In the genomic region with DNA sequence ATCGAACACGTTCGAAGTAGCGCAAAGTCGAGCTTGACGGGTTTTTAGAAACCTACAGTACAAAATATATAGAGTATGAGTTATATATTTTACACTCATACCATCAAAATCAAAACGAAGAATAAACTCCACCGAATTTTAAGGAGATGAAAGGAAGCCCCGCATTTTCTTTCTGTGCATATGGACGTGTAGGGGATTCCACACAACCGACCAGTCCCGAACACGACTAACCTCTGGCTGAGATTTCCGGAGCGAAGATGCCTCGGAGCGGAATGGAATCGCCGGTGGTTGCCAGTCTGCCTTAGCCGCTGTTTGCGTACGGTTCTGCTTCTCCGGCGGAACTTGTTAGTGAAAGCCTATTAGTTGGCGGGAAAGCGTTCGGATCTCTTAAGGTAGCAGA, we compare ENCODE assay signal across 1 fruit fly cellular context.
TF ChIP-seq lines count a peak whose summit lies in the region.

No protein-coding gene starts in this region.

TF ChIP-seq in whole organism, embryonic, 481 proteins besides CTCF, POLR2A, EP300 and RAD21 (continued from another document):
- peak; percentile 91 for TF ChIP-seq zen (tag; optimal IDR thresholded peaks at IDR 0.05; lab: Kevin White, UChicago)
- peak; percentile 99 for TF ChIP-seq Rfx (GFP tag; IDR thresholded peaks at IDR 0.05; lab: Robert Waterston, UW)
